Fruit fly (Drosophila melanogaster): Measurements from ENCODE around the gene Zcchc7.
A peak's percentile ranks its signal among the peaks of the same experiment; 100 is the strongest.

Zcchc7 gene

DNA sequence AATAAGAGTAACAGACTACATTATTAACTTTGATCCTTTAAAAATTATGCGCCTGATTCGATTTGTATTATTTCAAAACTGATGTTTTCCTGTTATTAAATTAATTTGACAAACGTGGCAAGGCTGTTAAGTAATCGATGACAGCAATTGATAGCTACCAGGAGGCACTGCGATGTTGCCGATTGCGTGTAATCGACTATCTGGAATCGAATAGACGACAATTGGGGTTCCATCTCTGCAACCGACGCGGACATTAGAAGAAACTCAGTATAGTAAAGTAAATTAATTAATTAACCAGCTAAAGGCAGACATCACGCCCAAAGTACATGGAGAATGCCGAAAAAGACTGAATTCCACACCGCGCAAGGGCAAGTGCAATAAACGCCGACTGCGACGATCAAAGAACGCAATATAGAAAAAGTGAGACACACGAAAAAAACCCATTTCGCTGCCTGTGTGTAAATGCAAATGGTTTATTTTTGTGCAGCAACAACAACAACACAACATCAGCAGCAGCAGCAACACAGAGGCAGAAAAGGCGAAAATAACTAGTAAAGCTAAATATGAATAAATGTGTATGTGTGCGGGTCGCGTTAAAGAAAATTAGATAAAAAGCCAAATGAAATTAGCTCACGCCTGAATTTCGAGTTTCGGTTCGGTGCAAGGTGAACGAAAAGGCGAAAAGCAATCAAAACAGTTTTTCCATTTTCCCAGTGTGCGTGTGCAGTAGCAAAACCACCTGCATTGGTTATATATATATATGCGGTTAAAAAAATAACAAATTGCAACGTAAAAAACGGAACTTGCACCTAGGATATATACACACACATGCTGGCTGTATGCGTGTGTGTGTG, 8.6 kb downstream of the Zcchc7 start, which contains the start of gene sina (continued):
- TF ChIP-seq Xrp1 (GFP tag; IDR thresholded peaks at IDR 0.05) (no peak), hb (GFP tag; IDR thresholded peaks at IDR 0.05; ENCODE audit: partially characterized antibody) (peak; percentile 88), gcm (GFP tag; optimal IDR thresholded peaks at IDR 0.05) (no peak), luna (GFP tag; optimal IDR thresholded peaks at IDR 0.05) (no peak), Ets65A (GFP tag) (peak; percentile 84), phol (tag; optimal IDR thresholded peaks at IDR 0.05) (peak; percentile 61), CG1647 (GFP tag; optimal IDR thresholded peaks at IDR 0.05) (no peak), caup (GFP tag; optimal IDR thresholded peaks at IDR 0.05; ENCODE audit: severe bottlenecking) (no peak), gt (GFP tag; IDR thresholded peaks at IDR 0.05) (no peak), NK7.1 (GFP tag; optimal IDR thresholded peaks at IDR 0.05) (no peak), CG31224 (GFP tag; IDR thresholded peaks at IDR 0.05) (no peak), Hsf (GFP tag; optimal IDR thresholded peaks at IDR 0.05) (no peak), CG1792 (GFP tag; optimal IDR thresholded peaks at IDR 0.05) (no peak), Bdp1 (GFP tag; optimal IDR thresholded peaks at IDR 0.05) (no peak), CG11398 (GFP tag; optimal IDR thresholded peaks at IDR 0.05) (no peak), CG18599 (GFP tag; optimal IDR thresholded peaks at IDR 0.05) (peak; percentile 27), fd96Cb (tag; optimal IDR thresholded peaks at IDR 0.05) (no peak), Dip3 (GFP tag; optimal IDR thresholded peaks at IDR 0.05) (no peak), crol (GFP tag; IDR thresholded peaks at IDR 0.05) (no peak), sna (GFP tag; IDR thresholded peaks at IDR 0.05; ENCODE audit: partially characterized antibody) (peak; percentile 74), CG18476 (GFP tag; optimal IDR thresholded peaks at IDR 0.05) (no peak), MBD-R2 (GFP tag; IDR thresholded peaks at IDR 0.05) (peak; percentile 48), CG12769 (tag; optimal IDR thresholded peaks at IDR 0.05) (no peak), CTCF (GFP tag; optimal IDR thresholded peaks at IDR 0.05) (peak; percentile 42), crp (GFP tag; optimal IDR thresholded peaks at IDR 0.05) (no peak), row (GFP tag; IDR thresholded peaks at IDR 0.05) (peak; percentile 47; the same call in 2 of the 3 replicates), Blimp-1 (GFP tag; optimal IDR thresholded peaks at IDR 0.05) (no peak), repo (GFP tag; optimal IDR thresholded peaks at IDR 0.05) (no peak), Ets97D (GFP tag; optimal IDR thresholded peaks at IDR 0.05) (peak; percentile 81), CG10543 (GFP tag; optimal IDR thresholded peaks at IDR 0.05) (no peak), Dbx (GFP tag; IDR thresholded peaks at IDR 0.05) (peak; percentile 41; the same call in 1 of the 3 replicates), cg (GFP tag; optimal IDR thresholded peaks at IDR 0.05) (no peak), Vsx1 (GFP tag; optimal IDR thresholded peaks at IDR 0.05) (no peak), yki (optimal IDR thresholded peaks at IDR 0.05) (no peak), D19A (tag; optimal IDR thresholded peaks at IDR 0.05) (peak; percentile 39), nau (GFP tag; optimal IDR thresholded peaks at IDR 0.05) (no peak), pfk (GFP tag; optimal IDR thresholded peaks at IDR 0.05) (peak; percentile 23), mam (GFP tag; optimal IDR thresholded peaks at IDR 0.05) (peak; percentile 16), CG1602 (GFP tag; optimal IDR thresholded peaks at IDR 0.05) (no peak), aop (GFP tag; IDR thresholded peaks at IDR 0.05) (no peak), tin (GFP tag; optimal IDR thresholded peaks at IDR 0.05) (peak; percentile 7), CG14860 (GFP tag; IDR thresholded peaks at IDR 0.05; ENCODE audit: partially characterized antibody) (peak; percentile 81), hbn (GFP tag; IDR thresholded peaks at IDR 0.05; ENCODE audit: partially characterized antibody) (peak; percentile 71), corto (GFP tag; optimal IDR thresholded peaks at IDR 0.05) (no peak), CG7271 (tag; optimal IDR thresholded peaks at IDR 0.05) (no peak), CG42726 (GFP tag; IDR thresholded peaks at IDR 0.05; ENCODE audit: partially characterized antibody) (peak; percentile 63; the same call in 1 of the 2 replicates), sr (GFP tag; IDR thresholded peaks at IDR 0.05) (no peak), CG2889 (GFP tag; IDR thresholded peaks at IDR 0.05) (no peak), dysf (GFP tag; IDR thresholded peaks at IDR 0.05) (no peak), CG1603 (tag; optimal IDR thresholded peaks at IDR 0.05) (peak; percentile 97)

Data from whole organism, embryonic.